Fruit fly (Drosophila melanogaster) whole organism, embryonic: ENCODE data around the gene CG5050.

Source experiments
- Ada2b ChIP-seq: fragments of 200-800 bp; sonication (Bioruptor generic); IDR thresholded peaks from 2 replicates; pipeline ENCODE4 v1.3.6; 2022; ENCODE audit warnings: missing biosample characterization, missing genetic modification characterization
- Adf1 ChIP-seq: fragments of 200-800 bp; sonication (Bioruptor generic); IDR thresholded peaks from 2 replicates; pipeline ENCODE4 v1.3.6; 2022; ENCODE audit warnings: missing biosample characterization, missing genetic modification characterization
- BEAF-32 ChIP-seq: fragments of 200-800 bp; sonication (Bioruptor generic); optimal IDR thresholded peaks from 3 replicates; lab custom pipeline; 2017; ENCODE audit warnings: missing biosample characterization, missing genetic modification characterization, mild to moderate bottlenecking, moderate library complexity, missing genetic modification reagents
- Bdp1 ChIP-seq: fragments of 200-800 bp; sonication (Bioruptor generic); optimal IDR thresholded peaks from 3 replicates; lab custom pipeline; 2016; ENCODE audit warnings: missing biosample characterization, missing genetic modification characterization
- BtbVII ChIP-seq: fragments of 200-800 bp; sonication (Bioruptor generic); optimal IDR thresholded peaks from 3 replicates; lab custom pipeline; 2017; ENCODE audit warnings: missing biosample characterization, mild to moderate bottlenecking, missing genetic modification characterization
- CG11695 ChIP-seq: fragments of 200-800 bp; sonication (Bioruptor generic); IDR thresholded peaks from 3 replicates; pipeline ENCODE4 v1.3.6; 2022; ENCODE audit warnings: missing biosample characterization, missing genetic modification characterization
- CG11723 ChIP-seq: fragments of 200-800 bp; sonication (Bioruptor generic); optimal IDR thresholded peaks from 2 replicates; lab custom pipeline; 2017; ENCODE audit warnings: missing biosample characterization, mild to moderate bottlenecking, missing genetic modification characterization
- CG12071 ChIP-seq: fragments of 200-800 bp; sonication (Bioruptor generic); optimal IDR thresholded peaks from 3 replicates; lab custom pipeline; 2018; ENCODE audit warnings: missing biosample characterization, mild to moderate bottlenecking, missing genetic modification characterization
- CG15011 ChIP-seq: fragments of 200-800 bp; sonication (Bioruptor generic); optimal IDR thresholded peaks from 3 replicates; lab custom pipeline; 2018; ENCODE audit warnings: missing biosample characterization, mild to moderate bottlenecking, missing genetic modification characterization
- CG15601 ChIP-seq: fragments of 200-800 bp; sonication (Bioruptor generic); optimal IDR thresholded peaks from 3 replicates; lab custom pipeline; 2019; ENCODE audit warnings: missing biosample characterization, mild to moderate bottlenecking, missing genetic modification characterization, moderate library complexity
- CG1647 ChIP-seq: fragments of 200-800 bp; sonication (Bioruptor generic); optimal IDR thresholded peaks from 3 replicates; lab custom pipeline; 2016; ENCODE audit warnings: missing biosample characterization, missing genetic modification characterization
- CG16813 ChIP-seq: fragments of 200-800 bp; sonication (Bioruptor generic); IDR thresholded peaks from 3 replicates; pipeline ENCODE4 v1.3.6; 2022; ENCODE audit warnings: missing biosample characterization, missing genetic modification characterization; ENCODE audit not compliant: partially characterized antibody
- CG1792 ChIP-seq: fragments of 200-800 bp; sonication (Bioruptor generic); optimal IDR thresholded peaks from 2 replicates; lab custom pipeline; 2016; ENCODE audit warnings: missing biosample characterization, missing genetic modification characterization
- CG34224 ChIP-seq: fragments of 200-800 bp; sonication (Bioruptor generic); IDR thresholded peaks from 3 replicates; pipeline ENCODE4 v1.3.6; 2022; ENCODE audit warnings: missing biosample characterization, missing genetic modification characterization; ENCODE audit not compliant: partially characterized antibody
- CG4854 ChIP-seq: fragments of 200-800 bp; sonication (Bioruptor generic); optimal IDR thresholded peaks from 2 replicates; lab custom pipeline; 2016; ENCODE audit warnings: missing biosample characterization, missing genetic modification characterization, inconsistent platforms
- CG8290 ChIP-seq, 3 experiments: fragments of 200-800 bp; sonication (Bioruptor generic); optimal IDR thresholded peaks; 2 replicates each; lab custom pipeline; 2016 to 2019; ENCODE audit warnings: missing biosample characterization in 3 of 3, missing genetic modification characterization in 3 of 3, mild to moderate bottlenecking in 2 of 3, moderate library complexity in 1 of 3
- CG9215 ChIP-seq: fragments of 200-800 bp; sonication (Bioruptor generic); IDR thresholded peaks from 2 replicates; pipeline ENCODE4 v1.3.6; 2022; ENCODE audit warnings: missing biosample characterization, missing genetic modification characterization
- Doc2 ChIP-seq: fragments of 200-800 bp; sonication (Bioruptor generic); IDR thresholded peaks from 2 replicates; pipeline ENCODE4 v1.3.6; 2022; ENCODE audit warnings: missing biosample characterization, missing genetic modification characterization
- Dp ChIP-seq: fragments of 200-800 bp; sonication (Bioruptor generic); optimal IDR thresholded peaks from 2 replicates; lab custom pipeline; 2018; ENCODE audit warnings: missing biosample characterization, mild to moderate bottlenecking, missing genetic modification characterization, moderate library complexity
- E2f1 ChIP-seq: fragments of 200-800 bp; sonication (Bioruptor generic); IDR thresholded peaks from 2 replicates; pipeline ENCODE4 v1.3.6; 2022; ENCODE audit warnings: missing biosample characterization, missing genetic modification characterization
- Fer2 ChIP-seq: fragments of 200-800 bp; sonication (Bioruptor generic); optimal IDR thresholded peaks from 2 replicates; lab custom pipeline; 2018; ENCODE audit warnings: missing biosample characterization, mild to moderate bottlenecking, missing genetic modification characterization, moderate library complexity
- HLH4C ChIP-seq: fragments of 200-800 bp; sonication (Bioruptor generic); IDR thresholded peaks from 3 replicates; pipeline ENCODE4 v1.3.6; 2022; ENCODE audit warnings: missing biosample characterization, missing genetic modification characterization; ENCODE audit not compliant: partially characterized antibody
- Med ChIP-seq: fragments of 200-800 bp; sonication (Bioruptor generic); peaks from one replicate; lab custom pipeline; 2016; ENCODE audit warnings: missing biosample characterization, missing genetic modification characterization, mild to moderate bottlenecking, inconsistent platforms, moderate library complexity
- Sin3A ChIP-seq: fragments of >200 bp; optimal IDR thresholded peaks from 2 replicates; lab custom pipeline; 2018
- Sox100B ChIP-seq: fragments of 200-800 bp; sonication (Bioruptor generic); optimal IDR thresholded peaks from 3 replicates; lab custom pipeline; 2018; ENCODE audit warnings: missing biosample characterization, mild to moderate bottlenecking, missing genetic modification characterization
- Sry-δ ChIP-seq: fragments of 200-800 bp; sonication (Bioruptor generic); optimal IDR thresholded peaks from 2 replicates; lab custom pipeline; 2016; ENCODE audit warnings: missing biosample characterization, missing genetic modification characterization
- cas ChIP-seq: fragments of 200-800 bp; sonication (Bioruptor generic); IDR thresholded peaks from 2 replicates; pipeline ENCODE4 v1.3.6; 2022; ENCODE audit warnings: missing biosample characterization, missing genetic modification characterization
- chinmo ChIP-seq: fragments of 200-800 bp; sonication (Bioruptor generic); IDR thresholded peaks from 4 replicates; pipeline ENCODE4 v1.3.6; 2022; ENCODE audit warnings: missing biosample characterization, missing genetic modification characterization; ENCODE audit not compliant: partially characterized antibody
- crol ChIP-seq: fragments of 200-800 bp; sonication (Bioruptor generic); IDR thresholded peaks from 2 replicates; pipeline ENCODE4 v1.3.6; 2022; ENCODE audit warnings: missing biosample characterization, missing genetic modification characterization
- en ChIP-seq: fragments of 200-800 bp; sonication (Bioruptor generic); optimal IDR thresholded peaks from 2 replicates; lab custom pipeline; 2016; ENCODE audit warnings: missing biosample characterization, missing genetic modification characterization
- grn ChIP-seq: fragments of 200-800 bp; sonication (Bioruptor generic); optimal IDR thresholded peaks from 3 replicates; lab custom pipeline; 2017; ENCODE audit warnings: missing biosample characterization, missing genetic modification characterization
- hb ChIP-seq: fragments of 200-800 bp; sonication (Bioruptor generic); IDR thresholded peaks from 3 replicates; pipeline ENCODE4 v1.3.6; 2022; ENCODE audit warnings: missing biosample characterization, missing genetic modification characterization; ENCODE audit not compliant: partially characterized antibody
- her ChIP-seq: fragments of 200-800 bp; sonication (Bioruptor generic); optimal IDR thresholded peaks from 2 replicates; lab custom pipeline; 2016; ENCODE audit warnings: missing biosample characterization, missing genetic modification characterization
- knrl ChIP-seq: fragments of 200-800 bp; sonication (Bioruptor generic); IDR thresholded peaks from 3 replicates; pipeline ENCODE4 v1.3.6; 2022; ENCODE audit warnings: missing biosample characterization, missing genetic modification characterization; ENCODE audit not compliant: partially characterized antibody
- odd ChIP-seq: fragments of 200-800 bp; sonication (Bioruptor generic); optimal IDR thresholded peaks from 2 replicates; lab custom pipeline; 2017; ENCODE audit warnings: missing biosample characterization, mild to moderate bottlenecking, missing genetic modification characterization
- org-1 ChIP-seq: fragments of 200-800 bp; sonication (Bioruptor generic); optimal IDR thresholded peaks from 2 replicates; lab custom pipeline; 2017; ENCODE audit warnings: missing biosample characterization, missing genetic modification characterization
- salm ChIP-seq: fragments of 200-800 bp; sonication (Bioruptor generic); optimal IDR thresholded peaks from 2 replicates; lab custom pipeline; 2018; ENCODE audit warnings: missing biosample characterization, mild to moderate bottlenecking, missing genetic modification characterization
- seq ChIP-seq: fragments of 200-800 bp; sonication (Bioruptor generic); IDR thresholded peaks from 2 replicates; pipeline ENCODE4 v1.3.6; 2022; ENCODE audit warnings: missing biosample characterization, missing genetic modification characterization
- shn ChIP-seq: fragments of 200-800 bp; sonication (Bioruptor generic); optimal IDR thresholded peaks from 3 replicates; lab custom pipeline; 2016; ENCODE audit warnings: missing biosample characterization, missing genetic modification characterization
- slbo ChIP-seq: fragments of 200-800 bp; sonication (Bioruptor generic); IDR thresholded peaks from 2 replicates; pipeline ENCODE4 v1.3.6; 2022; ENCODE audit warnings: missing biosample characterization, missing genetic modification characterization
- sr ChIP-seq: fragments of 200-800 bp; sonication (Bioruptor generic); IDR thresholded peaks from 3 replicates; pipeline ENCODE4 v1.3.6; 2022; ENCODE audit warnings: missing biosample characterization, missing genetic modification characterization
- stwl ChIP-seq: fragments of 200-800 bp; sonication (Bioruptor generic); optimal IDR thresholded peaks from 3 replicates; lab custom pipeline; 2018; ENCODE audit warnings: missing biosample characterization, mild to moderate bottlenecking, missing genetic modification characterization, moderate library complexity
- sug ChIP-seq: fragments of 200-800 bp; optimal IDR thresholded peaks from 2 replicates; lab custom pipeline; 2019; ENCODE audit warnings: missing biosample characterization, mild to moderate bottlenecking, missing genetic modification characterization, moderate library complexity
- tna ChIP-seq: fragments of 200-800 bp; sonication (Bioruptor generic); IDR thresholded peaks from 2 replicates; pipeline ENCODE4 v1.3.6; 2022; ENCODE audit warnings: missing biosample characterization, missing genetic modification characterization; ENCODE audit not compliant: partially characterized antibody
- tx ChIP-seq: fragments of 200-800 bp; sonication (Bioruptor generic); optimal IDR thresholded peaks from 2 replicates; lab custom pipeline; 2016; ENCODE audit warnings: missing biosample characterization, missing genetic modification characterization
- vvl ChIP-seq: fragments of 200-800 bp; sonication (Bioruptor generic); IDR thresholded peaks from 2 replicates; pipeline ENCODE4 v1.3.6; 2022; ENCODE audit warnings: missing biosample characterization, missing genetic modification characterization
- zen ChIP-seq: fragments of 200-800 bp; sonication (Bioruptor generic); optimal IDR thresholded peaks from 3 replicates; lab custom pipeline; 2018; ENCODE audit warnings: missing biosample characterization, mild to moderate bottlenecking, missing genetic modification characterization, moderate library complexity
- zf30C ChIP-seq: fragments of 200-800 bp; sonication (Bioruptor generic); optimal IDR thresholded peaks from 3 replicates; lab custom pipeline; 2018; ENCODE audit warnings: missing biosample characterization, mild to moderate bottlenecking, missing genetic modification characterization
- zfh2 ChIP-seq: fragments of 200-800 bp; sonication (Bioruptor generic); optimal IDR thresholded peaks from 2 replicates; lab custom pipeline; 2016; ENCODE audit warnings: missing biosample characterization, missing genetic modification characterization

Gene CG5050

dm6 chr2L:17433030-17433912 is 19.5 kb upstream of the CG5050 start, which contains the start of the genes Dif and CG5043 (continued):
- TF ChIP-seq CG16813 (no peak), E2f1 (GFP tag; lab: Robert Waterston, UW) (no peak), Fer2 (no peak), CG34224 (GFP tag; lab: Robert Waterston, UW) (no peak), zfh2 (no peak), CG11695 (GFP tag; lab: Robert Waterston, UW) (0 out of 3 replicates have a peak, but pooled peaks have one; percentile 21), Adf1 (GFP tag; lab: Robert Waterston, UW) (peak; percentile 55; the same call in 1 of the 2 replicates), Dp (GFP tag; lab: Kevin White, UChicago) (peak; percentile 73), CG9215 (GFP tag; lab: Robert Waterston, UW) (no peak), slbo (no peak), Ada2b (GFP tag; lab: Robert Waterston, UW) (no peak), grn (GFP tag; lab: Kevin White, UChicago) (no peak), HLH4C (GFP tag; lab: Robert Waterston, UW) (no peak), en (GFP tag; lab: Kevin White, UChicago) (no peak), cas (GFP tag; lab: Robert Waterston, UW) (no peak), her (GFP tag; lab: Kevin White, UChicago) (peak; percentile 20), stwl (tag; lab: Kevin White, UChicago) (no peak), zf30C (GFP tag; lab: Kevin White, UChicago) (no peak), CG8290 (GFP tag; optimal IDR thresholded peaks at IDR 0.05; lab: Kevin White, UChicago) (no peak), CG8290 (tag; optimal IDR thresholded peaks at IDR 0.05; lab: Kevin White, UChicago) (no peak), CG11723 (GFP tag; lab: Kevin White, UChicago) (no peak), vvl (GFP tag; lab: Robert Waterston, UW) (0 out of 2 replicates have a peak, but pooled peaks have one; percentile 50), tx (GFP tag; lab: Kevin White, UChicago) (no peak), tna (GFP tag; lab: Robert Waterston, UW) (no peak), CG12071 (GFP tag; lab: Kevin White, UChicago) (peak; percentile 41), odd (GFP tag; lab: Kevin White, UChicago) (no peak), Sox100B (GFP tag; lab: Kevin White, UChicago) (no peak), CG15601 (tag; lab: Kevin White, UChicago) (no peak), crol (GFP tag; lab: Robert Waterston, UW) (peak; percentile 90), Sry-δ (GFP tag; lab: Kevin White, UChicago) (no peak), BtbVII (GFP tag; lab: Kevin White, UChicago) (no peak), CG1647 (GFP tag; lab: Kevin White, UChicago) (no peak), CG1792 (GFP tag; lab: Kevin White, UChicago) (no peak), hb (GFP tag; lab: Robert Waterston, UW) (no peak), zen (tag; lab: Kevin White, UChicago) (no peak), CG4854 (no peak), Sin3A (lab: Kevin White, UChicago) (no peak), BEAF-32 (no peak), sug (tag; lab: Kevin White, UChicago) (no peak), chinmo (GFP tag; lab: Robert Waterston, UW) (peak; percentile 81; the same call in 1 of the 4 replicates), org-1 (no peak), salm (tag; lab: Kevin White, UChicago) (no peak), shn (GFP tag; lab: Kevin White, UChicago) (no peak), sr (GFP tag; lab: Robert Waterston, UW) (no peak), Med (GFP tag; lab: Kevin White, UChicago) (no peak), CG15011 (GFP tag; lab: Kevin White, UChicago) (no peak), Bdp1 (no peak), knrl (GFP tag; lab: Robert Waterston, UW) (no peak), seq (GFP tag; lab: Robert Waterston, UW) (no peak), Doc2 (no peak)
